Worm (Caenorhabditis elegans): ENCODE measurements around the gene znf-782.

Gene znf-782

DNA sequence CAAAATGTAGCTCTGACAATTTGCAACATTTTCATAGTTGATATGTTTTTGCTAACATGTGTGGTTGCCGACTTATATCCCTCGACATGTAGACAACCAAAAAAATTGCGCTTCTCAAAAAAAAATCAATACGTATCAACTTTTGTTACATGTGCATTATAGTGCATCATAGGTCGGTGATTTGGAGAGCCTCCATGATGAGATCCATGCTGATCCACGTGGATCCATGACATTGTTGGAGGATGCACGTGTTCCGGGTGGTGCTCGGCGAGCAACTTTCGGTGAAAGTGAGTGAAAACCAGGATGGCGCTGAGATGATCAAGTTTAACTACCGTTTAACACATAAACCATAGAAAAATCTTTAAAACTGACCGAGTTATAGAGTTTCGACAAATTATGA lies 43.7 kb upstream of the znf-782 start:
- TF ChIP-seq blmp-1 (tag; optimal IDR thresholded peaks at IDR 0.05) (no peak), ama-1 (optimal IDR thresholded peaks at IDR 0.05) (no peak), hlh-17 (GFP tag; optimal IDR thresholded peaks at IDR 0.05; ENCODE audit: borderline replicate concordance) (no peak), fos-1 (tag; optimal IDR thresholded peaks at IDR 0.05) (no peak), C04F5.9 (tag; optimal IDR thresholded peaks at IDR 0.05) (no peak), rnt-1 (tag; optimal IDR thresholded peaks at IDR 0.05) (peak; percentile 42), vab-15 (tag; optimal IDR thresholded peaks at IDR 0.05) (no peak), sup-37 (GFP tag; optimal IDR thresholded peaks at IDR 0.05) (no peak), nhr-84 (tag; optimal IDR thresholded peaks at IDR 0.05) (no peak), nhr-71 (tag; optimal IDR thresholded peaks at IDR 0.05) (peak; percentile 12), C16A3.4 (tag; optimal IDR thresholded peaks at IDR 0.05) (no peak), lir-3 (tag; optimal IDR thresholded peaks at IDR 0.05; ENCODE audit: poor library complexity) (no peak), dsc-1 (tag; optimal IDR thresholded peaks at IDR 0.05) (peak; percentile 19), nhr-85 (tag) (no peak), ceh-8 (GFP tag; optimal IDR thresholded peaks at IDR 0.05) (no peak), egl-27 (tag; optimal IDR thresholded peaks at IDR 0.05) (no peak), xbp-1 (tag; optimal IDR thresholded peaks at IDR 0.05) (no peak), mdl-1 (tag; optimal IDR thresholded peaks at IDR 0.05) (no peak), pag-3 (tag; optimal IDR thresholded peaks at IDR 0.05; ENCODE audit: borderline replicate concordance, insufficient read depth) (no peak), ceh-63 (GFP tag; optimal IDR thresholded peaks at IDR 0.05) (no peak), unc-62 (GFP tag; optimal IDR thresholded peaks at IDR 0.05) (no peak), hpl-2 (GFP tag; optimal IDR thresholded peaks at IDR 0.05) (no peak), nhr-76 (tag; optimal IDR thresholded peaks at IDR 0.05) (no peak), snpc-4 (tag; optimal IDR thresholded peaks at IDR 0.05) (no peak)

DNA sequence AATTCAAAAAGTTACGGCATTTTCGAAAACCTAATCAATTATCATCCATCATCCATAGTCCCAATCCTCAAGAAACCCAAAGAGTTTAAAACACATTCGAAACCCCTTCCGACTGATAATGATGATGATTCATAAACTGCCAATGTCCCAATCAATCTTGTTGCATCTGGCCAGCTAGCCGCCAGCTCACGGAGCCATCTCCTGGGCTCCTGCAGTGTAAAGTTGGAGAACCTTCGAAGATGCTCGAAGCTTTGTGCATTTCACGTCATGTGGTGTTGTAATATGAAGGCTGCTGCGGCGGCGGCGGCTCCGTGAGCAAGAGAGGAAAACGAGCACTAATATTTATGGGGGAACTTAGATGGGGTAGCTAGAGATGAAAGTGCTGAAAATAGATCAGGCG lies 40.7 kb upstream of the znf-782 start:
- TF ChIP-seq nhr-12 (tag; optimal IDR thresholded peaks at IDR 0.05) (no peak), pqm-1 (tag; optimal IDR thresholded peaks at IDR 0.05) (no peak), mef-2 (tag; optimal IDR thresholded peaks at IDR 0.05) (no peak), nhr-47 (tag; optimal IDR thresholded peaks at IDR 0.05) (peak; percentile 28), nhr-19 (GFP tag; conservative IDR thresholded peaks at IDR 0.05) (peak; percentile 63), swsn-7 (tag; optimal IDR thresholded peaks at IDR 0.05) (peak; percentile 50), dsc-1 (tag; optimal IDR thresholded peaks at IDR 0.05) (peak; percentile 70), egl-13 (tag; optimal IDR thresholded peaks at IDR 0.05) (no peak), rnt-1 (tag; optimal IDR thresholded peaks at IDR 0.05) (peak; percentile 88), ztf-4 (tag; optimal IDR thresholded peaks at IDR 0.05) (peak; percentile 33), lin-14 (GFP tag; optimal IDR thresholded peaks at IDR 0.05) (peak; percentile 80), xbp-1 (tag; optimal IDR thresholded peaks at IDR 0.05) (peak; percentile 7), C04F5.9 (tag; optimal IDR thresholded peaks at IDR 0.05) (peak; percentile 34), efl-3 (GFP tag; optimal IDR thresholded peaks at IDR 0.05) (no peak), efl-1 (optimal IDR thresholded peaks at IDR 0.05) (peak in 1 of 2 experiments; percentile 19), efl-1 (GFP tag; optimal IDR thresholded peaks at IDR 0.05 in 1 of 2) (no peak), unc-130 (tag; optimal IDR thresholded peaks at IDR 0.05) (peak; percentile 44), tbx-2 (tag; optimal IDR thresholded peaks at IDR 0.05) (peak; percentile 32), lsy-2 (tag; optimal IDR thresholded peaks at IDR 0.05) (peak; percentile 39 to 50), sup-37 (GFP tag; optimal IDR thresholded peaks at IDR 0.05) (no peak), fos-1 (tag; optimal IDR thresholded peaks at IDR 0.05) (peak; percentile 12), hpl-2 (GFP tag; optimal IDR thresholded peaks at IDR 0.05) (no peak), nhr-71 (tag; optimal IDR thresholded peaks at IDR 0.05) (peak; percentile 88), ceh-8 (GFP tag; optimal IDR thresholded peaks at IDR 0.05) (no peak), nhr-20 (tag; optimal IDR thresholded peaks at IDR 0.05) (peak; percentile 50), fkh-10 (GFP tag; optimal IDR thresholded peaks at IDR 0.05) (no peak), snu-23 (GFP tag; optimal IDR thresholded peaks at IDR 0.05) (peak; percentile 72), pag-3 (tag; optimal IDR thresholded peaks at IDR 0.05; ENCODE audit: borderline replicate concordance, insufficient read depth) (peak; percentile 53), lin-39 (tag; optimal IDR thresholded peaks at IDR 0.05) (peak; percentile 85)

Data from whole organism, L1 larva.